Worm (Caenorhabditis elegans) whole organism, L3 larva: ENCODE measurements around the gene C34F11.1.
A peak's percentile ranks its signal among the peaks of the same experiment; 100 is the strongest.

ENCODE experiments used
- R02D3.7 ChIP-seq: fragments of 150-350 bp; optimal IDR thresholded peaks from 2 replicates; lab custom pipeline; 2014; ENCODE audit warnings: missing biosample characterization, missing genetic modification characterization
- ZK546.5 ChIP-seq: sonication (generic microtip); optimal IDR thresholded peaks from 2 replicates; lab custom pipeline; 2017; ENCODE audit warnings: missing biosample characterization, missing genetic modification characterization
- aly-2 ChIP-seq: fragments of 150-350 bp; optimal IDR thresholded peaks from 2 replicates; lab custom pipeline; 2014; ENCODE audit warnings: missing biosample characterization, missing genetic modification characterization
- ama-1 ChIP-seq: fragments of 150-350 bp; optimal IDR thresholded peaks from 2 replicates; lab custom pipeline; 2018
- ceh-16 ChIP-seq: sonication (generic microtip); optimal IDR thresholded peaks from 2 replicates; lab custom pipeline; 2017; ENCODE audit warnings: missing biosample characterization, missing genetic modification characterization
- ceh-28 ChIP-seq: fragments of 150-350 bp; optimal IDR thresholded peaks from 2 replicates; lab custom pipeline; 2014; ENCODE audit warnings: missing biosample characterization, missing genetic modification reagents, missing genetic modification characterization
- ceh-82 ChIP-seq: fragments of 150-350 bp; optimal IDR thresholded peaks from 2 replicates; lab custom pipeline; 2014; ENCODE audit warnings: missing biosample characterization, missing genetic modification characterization
- ceh-9 ChIP-seq: sonication (generic microtip); optimal IDR thresholded peaks from 2 replicates; lab custom pipeline; 2018; ENCODE audit warnings: missing biosample characterization, missing genetic modification characterization
- daf-12 ChIP-seq: fragments of 150-350 bp; optimal IDR thresholded peaks from 2 replicates; lab custom pipeline; 2014; ENCODE audit warnings: missing biosample characterization, missing genetic modification reagents, missing genetic modification characterization
- egl-27 ChIP-seq: sonication (generic microtip); optimal IDR thresholded peaks from 4 replicates; lab custom pipeline; 2017; ENCODE audit warnings: missing biosample characterization, missing genetic modification reagents, missing genetic modification characterization
- egl-5 ChIP-seq: fragments of 150-350 bp; optimal IDR thresholded peaks from 2 replicates; lab custom pipeline; 2017; ENCODE audit warnings: missing biosample characterization, missing genetic modification reagents, missing genetic modification characterization, inconsistent platforms
- elt-1 ChIP-seq: fragments of 150-350 bp; optimal IDR thresholded peaks from 2 replicates; lab custom pipeline; 2014; ENCODE audit warnings: missing biosample characterization, missing genetic modification characterization
- elt-2 ChIP-seq: sonication (generic microtip); optimal IDR thresholded peaks from 2 replicates; lab custom pipeline; 2016; ENCODE audit warnings: missing genetic modification reagents, mild to moderate bottlenecking, missing genetic modification characterization, missing compliant biosample characterization
- elt-3 ChIP-seq, 3 experiments: fragments of 150-350 bp in 1 of 3; sonication (generic microtip) in 2 of 3; optimal IDR thresholded peaks; 2 replicates in 2 of 3; 4 replicates in 1 of 3; lab custom pipeline; 2014 to 2017; ENCODE audit warnings: missing biosample characterization in 3 of 3, missing genetic modification characterization in 3 of 3
- eor-1 ChIP-seq, 2 experiments: fragments of 150-350 bp; optimal IDR thresholded peaks; 2 replicates each; lab custom pipeline; 2014 to 2018; ENCODE audit warnings: missing biosample characterization in 2 of 2, missing genetic modification characterization in 2 of 2
- fkh-10 ChIP-seq: sonication (generic microtip); optimal IDR thresholded peaks from 2 replicates; lab custom pipeline; 2017; ENCODE audit warnings: missing biosample characterization, missing genetic modification reagents, missing genetic modification characterization
- fkh-2 ChIP-seq: fragments of 150-350 bp; optimal IDR thresholded peaks from 2 replicates; lab custom pipeline; 2014; ENCODE audit warnings: missing biosample characterization, missing genetic modification reagents, missing genetic modification characterization
- fos-1 ChIP-seq: fragments of 150-350 bp; optimal IDR thresholded peaks from 2 replicates; lab custom pipeline; 2014; ENCODE audit warnings: missing biosample characterization, missing genetic modification characterization
- hmg-11 ChIP-seq: sonication (generic microtip); optimal IDR thresholded peaks from 2 replicates; lab custom pipeline; 2016; ENCODE audit warnings: missing genetic modification characterization, missing compliant biosample characterization
- jun-1 ChIP-seq: fragments of 150-350 bp; optimal IDR thresholded peaks from 2 replicates; lab custom pipeline; 2014; ENCODE audit warnings: missing biosample characterization, missing genetic modification reagents, missing genetic modification characterization
- lin-15B ChIP-seq: fragments of 150-350 bp; optimal IDR thresholded peaks from 2 replicates; lab custom pipeline; 2014; ENCODE audit warnings: missing biosample characterization, missing genetic modification characterization
- lin-39 ChIP-seq: fragments of 150-350 bp; optimal IDR thresholded peaks from 2 replicates; lab custom pipeline; 2018; ENCODE audit warnings: missing biosample characterization, missing genetic modification reagents, missing genetic modification characterization
- lsy-12 ChIP-seq: sonication (generic microtip); optimal IDR thresholded peaks from 2 replicates; lab custom pipeline; 2016; ENCODE audit warnings: mild to moderate bottlenecking, missing genetic modification characterization, missing compliant biosample characterization
- mdl-1 ChIP-seq: fragments of 150-350 bp; optimal IDR thresholded peaks from 2 replicates; lab custom pipeline; 2014; ENCODE audit warnings: missing biosample characterization, missing genetic modification characterization
- mml-1 ChIP-seq: fragments of 150-350 bp; sonication (generic microtip); optimal IDR thresholded peaks from 3 replicates; lab custom pipeline; 2014; ENCODE audit warnings: missing biosample characterization, missing genetic modification characterization
- nfya-1 ChIP-seq: sonication (generic microtip); optimal IDR thresholded peaks from 2 replicates; lab custom pipeline; 2017; ENCODE audit warnings: missing genetic modification characterization, mild to moderate bottlenecking, missing compliant biosample characterization, antibody characterized with exemption, moderate library complexity; ENCODE audit not compliant: insufficient read depth
- nhr-11 ChIP-seq: fragments of 150-350 bp; optimal IDR thresholded peaks from 2 replicates; lab custom pipeline; 2014; ENCODE audit warnings: missing biosample characterization, missing genetic modification characterization
- nhr-12 ChIP-seq: fragments of 150-350 bp; optimal IDR thresholded peaks from 2 replicates; lab custom pipeline; 2014; ENCODE audit warnings: missing biosample characterization, missing genetic modification characterization
- nhr-23 ChIP-seq: fragments of 150-350 bp; optimal IDR thresholded peaks from 2 replicates; lab custom pipeline; 2014; ENCODE audit warnings: missing biosample characterization, missing genetic modification reagents, missing genetic modification characterization
- nhr-237 ChIP-seq: fragments of 150-350 bp; optimal IDR thresholded peaks from 2 replicates; lab custom pipeline; 2014; ENCODE audit warnings: missing biosample characterization, missing genetic modification characterization
- nhr-28 ChIP-seq: fragments of 150-350 bp; optimal IDR thresholded peaks from 2 replicates; lab custom pipeline; 2014; ENCODE audit warnings: missing biosample characterization, missing genetic modification characterization
- nhr-43 ChIP-seq: sonication (generic microtip); optimal IDR thresholded peaks from 2 replicates; lab custom pipeline; 2016; ENCODE audit warnings: mild to moderate bottlenecking, missing genetic modification characterization, missing compliant biosample characterization; ENCODE audit not compliant: poor library complexity, severe bottlenecking
- nhr-67 ChIP-seq: fragments of 150-350 bp; optimal IDR thresholded peaks from 2 replicates; lab custom pipeline; 2014; ENCODE audit warnings: missing biosample characterization, missing genetic modification characterization
- nhr-77 ChIP-seq: fragments of 150-350 bp; optimal IDR thresholded peaks from 2 replicates; lab custom pipeline; 2014; ENCODE audit warnings: missing biosample characterization, missing genetic modification characterization
- pha-4 ChIP-seq: fragments of 150-350 bp; optimal IDR thresholded peaks from 2 replicates; lab custom pipeline; 2014; ENCODE audit warnings: missing biosample characterization, missing genetic modification reagents, missing genetic modification characterization
- pqm-1 ChIP-seq: fragments of 150-350 bp; optimal IDR thresholded peaks from 2 replicates; lab custom pipeline; 2017; ENCODE audit warnings: missing biosample characterization, missing genetic modification characterization, inconsistent platforms
- sea-2 ChIP-seq: fragments of 150-350 bp; sonication (generic microtip); optimal IDR thresholded peaks from 4 replicates; lab custom pipeline; 2014; ENCODE audit warnings: missing biosample characterization, missing genetic modification reagents, missing genetic modification characterization
- skn-1 ChIP-seq: fragments of 150-350 bp; optimal IDR thresholded peaks from 2 replicates; lab custom pipeline; 2014; ENCODE audit warnings: missing biosample characterization, missing genetic modification characterization
- snpc-4 ChIP-seq: fragments of 150-350 bp; optimal IDR thresholded peaks from 2 replicates; lab custom pipeline; 2014; ENCODE audit warnings: missing biosample characterization, missing genetic modification characterization
- tbx-2 ChIP-seq: sonication (generic microtip); optimal IDR thresholded peaks from 2 replicates; lab custom pipeline; 2016; ENCODE audit warnings: mild to moderate bottlenecking, missing genetic modification characterization, missing compliant biosample characterization
- zag-1 ChIP-seq: fragments of 150-350 bp; optimal IDR thresholded peaks from 2 replicates; lab custom pipeline; 2014; ENCODE audit warnings: missing biosample characterization, missing genetic modification characterization
- ztf-4 ChIP-seq: fragments of 150-350 bp; optimal IDR thresholded peaks from 2 replicates; lab custom pipeline; 2014; ENCODE audit warnings: missing biosample characterization, missing genetic modification characterization

C34F11.1 gene

ce11 chrII:5199497-5199896, 13.3 kb upstream of the C34F11.1 start, which contains the start of gene msp-50:
TSS of gene msp-50 (plus strand) at chrII:5199797.
- TF ChIP-seq ama-1 (lab: Kevin White, UChicago) (no peak), lin-15B (tag; lab: Kevin White, UChicago) (no peak), daf-12 (no peak), ZK546.5 (tag; lab: Kevin White, UChicago) (no peak)

- TF ChIP-seq snpc-4 (tag; lab: Kevin White, UChicago) (peak; percentile 78), nfya-1 (tag; lab: Kevin White, UChicago) (peak; percentile 6), elt-2 (peak; percentile 40)
- TF ChIP-seq, all 47 proteins: peak for 3; not testable (repeated sequence) for 44
Measured at ce11 chrII:5200205-5200604, 12.6 kb upstream of the C34F11.1 start.

ce11 chrII:5200987-5201582, 11.7 kb upstream of the C34F11.1 start:
- TF ChIP-seq pha-4 (tag; lab: Kevin White, UChicago) (peak; percentile 56), nfya-1 (tag; lab: Kevin White, UChicago) (peak; percentile 59), egl-5 (tag; lab: Kevin White, UChicago) (peak; percentile 37), fkh-2 (tag; lab: Kevin White, UChicago) (no peak), snpc-4 (tag; lab: Kevin White, UChicago) (peak; percentile 63), nhr-12 (no peak), nhr-23 (tag; lab: Kevin White, UChicago) (peak; percentile 0), elt-1 (tag; lab: Kevin White, UChicago) (peak; percentile 9), hmg-11 (tag; lab: Kevin White, UChicago) (peak; percentile 3), ZK546.5 (tag; lab: Kevin White, UChicago) (no peak), ama-1 (lab: Kevin White, UChicago) (peak; percentile 30)

- TF ChIP-seq elt-3 (tag; optimal IDR thresholded peaks at IDR 0.05; lab: Kevin White, UChicago), result no peak
- TF ChIP-seq sea-2 (GFP tag; lab: Kevin White, UChicago), result no peak
- TF ChIP-seq nhr-77 (tag; lab: Kevin White, UChicago), result no peak
- no peak for TF ChIP-seq nhr-28 (tag; lab: Kevin White, UChicago)
- peak; percentile 33 for TF ChIP-seq pha-4 (tag; lab: Kevin White, UChicago)
- TF ChIP-seq mdl-1 (tag; lab: Kevin White, UChicago), result no peak
- TF ChIP-seq nhr-237 (tag; lab: Kevin White, UChicago), result no peak
- peak; percentile 100 for TF ChIP-seq elt-2
- no peak for TF ChIP-seq ZK546.5 (tag; lab: Kevin White, UChicago)
- no peak for TF ChIP-seq daf-12
- TF ChIP-seq fos-1 (tag; lab: Kevin White, UChicago), result no peak
- no peak for TF ChIP-seq R02D3.7 (tag; lab: Kevin White, UChicago)
- no peak for TF ChIP-seq tbx-2
- TF ChIP-seq ztf-4 (tag; lab: Kevin White, UChicago), result no peak
- TF ChIP-seq nhr-11 (tag; lab: Kevin White, UChicago), result no peak
- no peak for TF ChIP-seq ceh-28 (tag; lab: Kevin White, UChicago)
- TF ChIP-seq aly-2, result no peak
- no peak for TF ChIP-seq fkh-10 (GFP tag; lab: Kevin White, UChicago)
- no peak for TF ChIP-seq lin-39
- TF ChIP-seq egl-5 (tag; lab: Kevin White, UChicago), result no peak
- TF ChIP-seq nhr-43 (tag; lab: Kevin White, UChicago), result no peak
- TF ChIP-seq eor-1 (tag; optimal IDR thresholded peaks at IDR 0.05; lab: Kevin White, UChicago), result no peak
- no peak for TF ChIP-seq nhr-67 (tag; lab: Kevin White, UChicago)
- TF ChIP-seq ceh-82 (tag; lab: Kevin White, UChicago), result no peak
- peak; percentile 12 for TF ChIP-seq nfya-1 (tag; lab: Kevin White, UChicago)
- no peak for TF ChIP-seq skn-1 (tag; lab: Kevin White, UChicago)
- no peak for TF ChIP-seq ceh-16 (tag; lab: Kevin White, UChicago)
- TF ChIP-seq jun-1 (tag; lab: Kevin White, UChicago), result peak; percentile 75
- TF ChIP-seq pqm-1 (tag; lab: Kevin White, UChicago), result peak; percentile 98
- peak; percentile 49 for TF ChIP-seq ama-1 (lab: Kevin White, UChicago)
- TF ChIP-seq fkh-2 (tag; lab: Kevin White, UChicago), result no peak
- TF ChIP-seq zag-1 (tag; lab: Kevin White, UChicago), result no peak
- no peak for TF ChIP-seq ceh-9 (tag; lab: Kevin White, UChicago)
- no peak for TF ChIP-seq nhr-12
- TF ChIP-seq elt-1 (tag; lab: Kevin White, UChicago), result no peak
- TF ChIP-seq snpc-4 (tag; lab: Kevin White, UChicago), result no peak
- no peak for TF ChIP-seq egl-27 (tag; lab: Kevin White, UChicago)
- no peak for TF ChIP-seq hmg-11 (tag; lab: Kevin White, UChicago)
- TF ChIP-seq mml-1 (tag; lab: Kevin White, UChicago), result no peak
- no peak for TF ChIP-seq lsy-12 (tag; lab: Kevin White, UChicago)
Measured at ce11 chrII:5201922-5202562, 10.7 kb upstream of the C34F11.1 start.
